Fruit fly (Drosophila melanogaster): ENCODE data around the gene tacc.

DNA sequence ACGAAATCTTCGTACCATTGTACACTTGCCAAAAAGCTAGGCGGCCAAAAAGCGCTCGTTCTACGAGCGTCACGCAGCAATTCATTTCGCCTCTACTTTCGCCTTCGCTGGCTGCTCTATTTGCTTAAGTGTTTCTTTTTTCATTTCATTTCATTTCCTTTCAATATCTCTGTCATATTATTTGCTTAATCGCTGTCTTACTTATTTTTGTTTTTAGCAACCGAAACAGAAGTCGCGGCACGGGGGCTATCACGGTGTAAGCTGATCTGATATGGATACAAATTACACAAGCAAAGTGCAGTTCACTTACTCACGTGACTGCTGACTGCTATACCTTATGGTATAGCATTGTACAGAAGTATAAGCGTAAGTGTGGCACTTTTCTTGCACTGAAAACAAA, 22.5 kb upstream of the tacc start:
- TF ChIP-seq psq (GFP tag; optimal IDR thresholded peaks at IDR 0.05) (no peak), zf30C (GFP tag; optimal IDR thresholded peaks at IDR 0.05) (no peak), Dll (GFP tag; IDR thresholded peaks at IDR 0.05; ENCODE audit: partially characterized antibody) (no peak), insv (GFP tag; optimal IDR thresholded peaks at IDR 0.05) (no peak), lov (optimal IDR thresholded peaks at IDR 0.05) (no peak), lov (GFP tag; IDR thresholded peaks at IDR 0.05) (no peak), sqz (GFP tag; optimal IDR thresholded peaks at IDR 0.05) (no peak)

Measured in whole organism, embryonic.